Worm (Caenorhabditis elegans) whole organism, L4 larva: Measurements from ENCODE around the gene F58B3.4.

ENCODE experiments used
- F26F4.8 ChIP-seq: fragments of 200-800 bp; sonication (Bioruptor generic); conservative IDR thresholded peaks from 2 replicates; pipeline ENCODE4 v1.3.6; 2022; ENCODE audit warnings: missing genetic modification characterization, missing compliant biosample characterization
- F37D6.2 ChIP-seq: sonication (generic microtip); optimal IDR thresholded peaks from 2 replicates; lab custom pipeline; 2016; ENCODE audit warnings: mild to moderate bottlenecking, missing genetic modification characterization, missing compliant biosample characterization
- T20F7.1 ChIP-seq: fragments of 200-800 bp; sonication (Bioruptor generic); optimal IDR thresholded peaks from 2 replicates; lab custom pipeline; 2018; ENCODE audit warnings: mild to moderate bottlenecking, missing genetic modification characterization, missing compliant biosample characterization
- T26A8.4 ChIP-seq: fragments of 200-800 bp; sonication (Bioruptor generic); IDR thresholded peaks from 2 replicates; pipeline ENCODE4 v1.3.6; 2022; ENCODE audit warnings: missing genetic modification characterization, missing compliant biosample characterization
- Y105C5A.15 ChIP-seq: fragments of 200-800 bp; sonication (Bioruptor generic); IDR thresholded peaks from 2 replicates; pipeline ENCODE4 v1.3.6; 2022; ENCODE audit warnings: missing genetic modification characterization, missing compliant biosample characterization
- ZK337.2 ChIP-seq: fragments of 200-800 bp; sonication (Bioruptor generic); IDR thresholded peaks from 2 replicates; pipeline ENCODE4 v1.3.6; 2022; ENCODE audit warnings: missing genetic modification reagents, missing genetic modification characterization, missing compliant biosample characterization
- ZK546.5 ChIP-seq, 2 experiments: sonication (generic microtip); optimal IDR thresholded peaks; 2 replicates each; lab custom pipeline; 2017; ENCODE audit warnings: missing biosample characterization in 2 of 2, missing genetic modification characterization in 2 of 2
- aha-1 ChIP-seq: fragments of 150-350 bp; peaks from one replicate; lab custom pipeline; 2014; ENCODE audit warnings: missing biosample characterization, missing genetic modification characterization
- arid-1 ChIP-seq: fragments of 200-800 bp; sonication (Bioruptor generic); conservative IDR thresholded peaks from 2 replicates; pipeline ENCODE4 v1.3.6; 2022; ENCODE audit warnings: missing genetic modification reagents, missing genetic modification characterization, missing compliant biosample characterization
- ceh-20 ChIP-seq: fragments of 200-800 bp; sonication (Bioruptor generic); IDR thresholded peaks from 2 replicates; pipeline ENCODE4 v1.3.6; 2022; ENCODE audit warnings: missing genetic modification reagents, missing genetic modification characterization, missing compliant biosample characterization
- ceh-32 ChIP-seq: sonication (generic microtip); optimal IDR thresholded peaks from 2 replicates; lab custom pipeline; 2016; ENCODE audit warnings: mild to moderate bottlenecking, missing genetic modification characterization, missing compliant biosample characterization; ENCODE audit not compliant: poor library complexity
- ceh-44 ChIP-seq: fragments of 200-800 bp; sonication (Bioruptor generic); IDR thresholded peaks from 2 replicates; pipeline ENCODE4 v1.3.6; 2022; ENCODE audit warnings: missing genetic modification reagents, missing genetic modification characterization, missing compliant biosample characterization
- ceh-82 ChIP-seq: sonication (generic microtip); optimal IDR thresholded peaks from 2 replicates; lab custom pipeline; 2017; ENCODE audit warnings: missing biosample characterization, missing genetic modification characterization
- cey-2 ChIP-seq: sonication (generic microtip); optimal IDR thresholded peaks from 3 replicates; lab custom pipeline; 2017; ENCODE audit warnings: missing genetic modification characterization, mild to moderate bottlenecking, missing compliant biosample characterization, antibody characterized with exemption, borderline replicate concordance; ENCODE audit not compliant: insufficient read depth
- daf-8 ChIP-seq: fragments of 200-800 bp; sonication (Bioruptor generic); IDR thresholded peaks from 2 replicates; pipeline ENCODE4 v1.3.6; 2022; ENCODE audit warnings: missing genetic modification characterization, missing compliant biosample characterization
- dmd-6 ChIP-seq: fragments of 200-800 bp; sonication (Bioruptor generic); IDR thresholded peaks from 2 replicates; pipeline ENCODE4 v1.3.6; 2022; ENCODE audit warnings: missing genetic modification reagents, missing genetic modification characterization, missing compliant biosample characterization
- dmd-8 ChIP-seq: fragments of 200-800 bp; sonication (Bioruptor generic); IDR thresholded peaks from 2 replicates; pipeline ENCODE4 v1.3.6; 2022; ENCODE audit warnings: missing genetic modification characterization, missing compliant biosample characterization
- duxl-1 ChIP-seq: sonication (generic microtip); optimal IDR thresholded peaks from 2 replicates; lab custom pipeline; 2016; ENCODE audit warnings: mild to moderate bottlenecking, missing genetic modification characterization, moderate library complexity, missing compliant biosample characterization; ENCODE audit not compliant: poor library complexity
- gei-8 ChIP-seq: fragments of 200-800 bp; sonication (Bioruptor generic); optimal IDR thresholded peaks from 2 replicates; lab custom pipeline; 2018; ENCODE audit warnings: mild to moderate bottlenecking, missing genetic modification characterization, missing compliant biosample characterization
- hlh-11 ChIP-seq: fragments of 200-800 bp; sonication (Bioruptor generic); optimal IDR thresholded peaks from 2 replicates; lab custom pipeline; 2018; ENCODE audit warnings: mild to moderate bottlenecking, missing genetic modification characterization, missing compliant biosample characterization
- hlh-30 ChIP-seq: sonication (generic microtip); optimal IDR thresholded peaks from 2 replicates; lab custom pipeline; 2017; ENCODE audit warnings: antibody characterized with exemption, mild to moderate bottlenecking, missing genetic modification characterization, missing compliant biosample characterization; ENCODE audit not compliant: insufficient read depth
- lin-1 ChIP-seq: fragments of 200-800 bp; sonication (Bioruptor generic); IDR thresholded peaks from 2 replicates; pipeline ENCODE4 v1.3.6; 2022; ENCODE audit warnings: missing genetic modification reagents, missing genetic modification characterization, missing compliant biosample characterization
- lsy-2 ChIP-seq, 2 experiments: fragments of 150-350 bp in 1 of 2; sonication (generic microtip) in 1 of 2; optimal IDR thresholded peaks; 2 replicates each; lab custom pipeline; 2014 to 2017; ENCODE audit warnings: missing biosample characterization in 2 of 2, missing genetic modification characterization in 2 of 2
- mdl-1 ChIP-seq, 2 experiments: fragments of 150-350 bp in 1 of 2; sonication (generic microtip) in 1 of 2; optimal IDR thresholded peaks; 2 replicates each; lab custom pipeline; 2014 to 2017; ENCODE audit warnings: missing biosample characterization in 2 of 2, missing genetic modification characterization in 2 of 2
- mes-2 ChIP-seq: sonication (generic microtip); optimal IDR thresholded peaks from 2 replicates; lab custom pipeline; 2016; ENCODE audit warnings: missing genotype, mild to moderate bottlenecking, missing genetic modification characterization, missing compliant biosample characterization; ENCODE audit not compliant: poor library complexity, severe bottlenecking
- mxl-3 ChIP-seq: fragments of 200-800 bp; sonication (Bioruptor generic); optimal IDR thresholded peaks from 2 replicates; lab custom pipeline; 2018; ENCODE audit warnings: mild to moderate bottlenecking, missing genetic modification characterization, missing compliant biosample characterization
- nhr-10 ChIP-seq: fragments of 150-350 bp; optimal IDR thresholded peaks from 2 replicates; lab custom pipeline; 2014; ENCODE audit warnings: missing biosample characterization, missing genetic modification characterization
- nhr-25 ChIP-seq: sonication (generic microtip); optimal IDR thresholded peaks from 2 replicates; lab custom pipeline; 2017; ENCODE audit warnings: missing genetic modification characterization, mild to moderate bottlenecking, missing compliant biosample characterization, antibody characterized with exemption, moderate library complexity, borderline replicate concordance; ENCODE audit not compliant: insufficient read depth
- nhr-41 ChIP-seq: fragments of 200-800 bp; sonication (Bioruptor generic); IDR thresholded peaks from 2 replicates; pipeline ENCODE4 v1.3.6; 2022; ENCODE audit warnings: missing genetic modification reagents, missing genetic modification characterization, missing compliant biosample characterization
- nhr-42 ChIP-seq: fragments of 200-800 bp; sonication (Bioruptor generic); IDR thresholded peaks from 2 replicates; pipeline ENCODE4 v1.3.6; 2022; ENCODE audit warnings: missing genetic modification characterization, missing compliant biosample characterization
- nhr-48 ChIP-seq: sonication (generic microtip); optimal IDR thresholded peaks from 2 replicates; lab custom pipeline; 2016; ENCODE audit warnings: mild to moderate bottlenecking, missing genetic modification characterization, missing compliant biosample characterization
- nhr-6 ChIP-seq: fragments of 150-350 bp; optimal IDR thresholded peaks from 2 replicates; lab custom pipeline; 2014; ENCODE audit warnings: missing biosample characterization, missing genetic modification characterization
- nhr-77 ChIP-seq: fragments of 150-350 bp; optimal IDR thresholded peaks from 2 replicates; lab custom pipeline; 2014; ENCODE audit warnings: missing biosample characterization, missing genetic modification characterization
- php-3 ChIP-seq: fragments of 200-800 bp; sonication (Bioruptor generic); IDR thresholded peaks from 2 replicates; pipeline ENCODE4 v1.3.6; 2022; ENCODE audit warnings: missing genetic modification reagents, missing genetic modification characterization, missing compliant biosample characterization
- pqm-1 ChIP-seq: sonication (generic microtip); optimal IDR thresholded peaks from 2 replicates; lab custom pipeline; 2017; ENCODE audit warnings: missing biosample characterization, missing genetic modification characterization
- rbr-2 ChIP-seq: sonication (generic microtip); optimal IDR thresholded peaks from 2 replicates; lab custom pipeline; 2016; ENCODE audit warnings: missing genotype, missing genetic modification characterization, missing compliant biosample characterization
- sdz-12 ChIP-seq: fragments of 200-800 bp; sonication (Bioruptor generic); optimal IDR thresholded peaks from 2 replicates; lab custom pipeline; 2018; ENCODE audit warnings: mild to moderate bottlenecking, missing genetic modification characterization, missing compliant biosample characterization
- spr-1 ChIP-seq: sonication (generic microtip); optimal IDR thresholded peaks from 2 replicates; lab custom pipeline; 2016; ENCODE audit warnings: mild to moderate bottlenecking, missing genetic modification characterization, missing compliant biosample characterization
- tra-1 ChIP-seq: fragments of 200-800 bp; sonication (Bioruptor generic); IDR thresholded peaks from 2 replicates; pipeline ENCODE4 v1.3.6; 2022; ENCODE audit warnings: missing genetic modification reagents, missing genetic modification characterization, missing compliant biosample characterization
- unc-130 ChIP-seq: sonication (generic microtip); optimal IDR thresholded peaks from 2 replicates; lab custom pipeline; 2016; ENCODE audit warnings: missing genetic modification reagents, missing genetic modification characterization, missing compliant biosample characterization
- unc-62 ChIP-seq, 3 experiments: fragments of 150-350 bp in 1 of 3; sonication (generic microtip); optimal IDR thresholded peaks in 2 of 3; peaks in 1 of 3; 1 replicate in 1 of 3; 2 replicates in 2 of 3; lab custom pipeline; 2014 to 2017; ENCODE audit warnings: missing biosample characterization in 3 of 3, missing genetic modification characterization in 3 of 3, missing genetic modification reagents in 3 of 3, missing genotype in 1 of 3
- vab-7 ChIP-seq: fragments of 200-800 bp; sonication (Bioruptor generic); IDR thresholded peaks from 2 replicates; pipeline ENCODE4 v1.3.6; 2022; ENCODE audit warnings: missing genetic modification reagents, missing genetic modification characterization, missing compliant biosample characterization
- zag-1 ChIP-seq: fragments of 150-350 bp; optimal IDR thresholded peaks from 2 replicates; lab custom pipeline; 2014; ENCODE audit warnings: missing biosample characterization, missing genetic modification characterization
- ztf-11 ChIP-seq: fragments of 150-350 bp; optimal IDR thresholded peaks from 2 replicates; lab custom pipeline; 2014; ENCODE audit warnings: missing biosample characterization, missing genetic modification characterization
- ztf-7 ChIP-seq: fragments of 150-350 bp; optimal IDR thresholded peaks from 2 replicates; lab custom pipeline; 2014; ENCODE audit warnings: missing biosample characterization, missing genetic modification characterization

F58B3.4 gene

ce11 chrIV:11594191-11594673, 37.4 kb downstream of the F58B3.4 start, which contains the start of gene mig-38 (continued):
- TF ChIP-seq lsy-2 (tag; optimal IDR thresholded peaks at IDR 0.05; lab: Kevin White, UChicago) = peak in 1 of 2 experiments; percentile 50
- peak; percentile 50 for TF ChIP-seq rbr-2 (tag; lab: Kevin White, UChicago)
- TF ChIP-seq ztf-11 (tag; lab: Kevin White, UChicago) = no peak
- TF ChIP-seq mdl-1 (tag; optimal IDR thresholded peaks at IDR 0.05; lab: Kevin White, UChicago) = peak; percentile 68 to 71
- peak; percentile 47 for TF ChIP-seq mes-2 (tag; lab: Kevin White, UChicago)
- TF ChIP-seq sdz-12 (GFP tag; lab: Kevin White, UChicago) = peak; percentile 65
- TF ChIP-seq cey-2 (tag; lab: Kevin White, UChicago) = no peak
- TF ChIP-seq hlh-30 (tag; lab: Kevin White, UChicago) = peak; percentile 47
- no peak for TF ChIP-seq unc-62 (GFP tag; optimal IDR thresholded peaks at IDR 0.05 in 1 of 2; lab: Kevin White, UChicago)
- no peak for TF ChIP-seq unc-62 (tag; optimal IDR thresholded peaks at IDR 0.05; lab: Kevin White, UChicago)
- peak; percentile 98 for TF ChIP-seq aha-1 (tag; lab: Kevin White, UChicago)

ce11 chrIV:11593415-11594190, 38.0 kb downstream of the F58B3.4 start, which contains the start of gene F40F11.3:
TSS of gene F40F11.3 (minus strand) at chrIV:11594003.
- TF ChIP-seq nhr-48 (peak; percentile 65), mxl-3 (GFP tag; lab: Kevin White, UChicago) (peak; percentile 87), T26A8.4 (peak; percentile 74), ceh-20 (GFP tag; lab: Robert Waterston, UW) (peak; percentile 38; the same call in 1 of the 2 replicates), ZK337.2 (GFP tag; lab: Robert Waterston, UW) (peak; percentile 65; the same call in 1 of the 2 replicates), ceh-32 (tag; lab: Kevin White, UChicago) (no peak), ceh-82 (no peak), hlh-11 (peak; percentile 95), vab-7 (GFP tag; lab: Robert Waterston, UW) (no peak), hlh-30 (tag; lab: Kevin White, UChicago) (peak; percentile 94), unc-130 (no peak), ZK546.5 (tag; optimal IDR thresholded peaks at IDR 0.05; lab: Kevin White, UChicago) (peak in 1 of 2 experiments; percentile 17), F37D6.2 (tag; lab: Kevin White, UChicago) (peak; percentile 68), nhr-25 (peak; percentile 38), spr-1 (tag; lab: Kevin White, UChicago) (peak; percentile 55), php-3 (GFP tag; lab: Robert Waterston, UW) (peak; percentile 77), daf-8 (GFP tag; lab: Robert Waterston, UW) (no peak), F26F4.8 (GFP tag; lab: Robert Waterston, UW) (no peak), nhr-77 (peak; percentile 17), pqm-1 (peak; percentile 8), zag-1 (tag; lab: Kevin White, UChicago) (no peak), nhr-6 (tag; lab: Kevin White, UChicago) (peak; percentile 69), duxl-1 (peak; percentile 77), Y105C5A.15 (no peak), nhr-42 (GFP tag; lab: Robert Waterston, UW) (peak; percentile 64; the same call in 1 of the 2 replicates), nhr-41 (peak; percentile 63; the same call in 1 of the 2 replicates), ztf-7 (peak; percentile 62), nhr-10 (tag; lab: Kevin White, UChicago) (no peak), mdl-1 (tag; optimal IDR thresholded peaks at IDR 0.05; lab: Kevin White, UChicago) (peak; percentile 36 to 85), dmd-6 (peak; percentile 76), lin-1 (no peak; the same call in 1 of the 2 replicates), tra-1 (GFP tag; lab: Robert Waterston, UW) (peak; percentile 72), arid-1 (GFP tag; lab: Robert Waterston, UW) (peak; percentile 73), dmd-8 (peak; percentile 25; the same call in 1 of the 2 replicates), T20F7.1 (GFP tag; lab: Kevin White, UChicago) (peak; percentile 79), ceh-44 (GFP tag; lab: Robert Waterston, UW) (0 out of 2 replicates have a peak, but pooled peaks have one; percentile 8), gei-8 (GFP tag; lab: Kevin White, UChicago) (peak; percentile 59)
